Worm (Caenorhabditis elegans) whole organism, L2 larva: Measurements from ENCODE around the gene Y55F3BL.6.

Experiments
- C34F6.9 ChIP-seq: fragments of 150-350 bp; optimal IDR thresholded peaks from 2 replicates; lab custom pipeline; 2014; ENCODE audit warnings: missing biosample characterization, missing genetic modification characterization
- F13H6.1 ChIP-seq: sonication (generic microtip); optimal IDR thresholded peaks from 2 replicates; lab custom pipeline; 2016; ENCODE audit warnings: missing genetic modification characterization, missing compliant biosample characterization
- ZK546.5 ChIP-seq: sonication (generic microtip); optimal IDR thresholded peaks from 2 replicates; lab custom pipeline; 2017; ENCODE audit warnings: missing biosample characterization, missing genetic modification characterization
- alr-1 ChIP-seq: fragments of 150-350 bp; optimal IDR thresholded peaks from 2 replicates; lab custom pipeline; 2014; ENCODE audit warnings: missing biosample characterization, missing genetic modification characterization
- aly-2 ChIP-seq: fragments of 150-350 bp; optimal IDR thresholded peaks from 2 replicates; lab custom pipeline; 2014; ENCODE audit warnings: missing biosample characterization, missing genetic modification characterization
- ceh-82 ChIP-seq: fragments of 150-350 bp; optimal IDR thresholded peaks from 2 replicates; lab custom pipeline; 2014; ENCODE audit warnings: missing biosample characterization, missing genetic modification characterization
- crh-2 ChIP-seq: sonication (generic microtip); optimal IDR thresholded peaks from 2 replicates; lab custom pipeline; 2017; ENCODE audit warnings: missing biosample characterization, missing genetic modification characterization
- dmd-4 ChIP-seq: sonication (generic microtip); optimal IDR thresholded peaks from 2 replicates; lab custom pipeline; 2017; ENCODE audit warnings: missing biosample characterization, missing genetic modification characterization
- egl-27 ChIP-seq: sonication (generic microtip); optimal IDR thresholded peaks from 3 replicates; lab custom pipeline; 2017; ENCODE audit warnings: missing biosample characterization, missing genetic modification reagents, missing genetic modification characterization
- elt-1 ChIP-seq: fragments of 150-350 bp; optimal IDR thresholded peaks from 2 replicates; lab custom pipeline; 2014; ENCODE audit warnings: missing biosample characterization, missing genetic modification characterization
- elt-3 ChIP-seq: sonication (generic microtip); optimal IDR thresholded peaks from 2 replicates; lab custom pipeline; 2017; ENCODE audit warnings: missing biosample characterization, missing genetic modification characterization
- fos-1 ChIP-seq: fragments of 150-350 bp; optimal IDR thresholded peaks from 2 replicates; lab custom pipeline; 2014; ENCODE audit warnings: missing biosample characterization, missing genetic modification characterization
- gmeb-1 ChIP-seq: fragments of 150-350 bp; optimal IDR thresholded peaks from 2 replicates; lab custom pipeline; 2014; ENCODE audit warnings: missing biosample characterization, missing genetic modification characterization
- lin-11 ChIP-seq: fragments of 150-350 bp; sonication (generic microtip); optimal IDR thresholded peaks from 2 replicates; lab custom pipeline; 2014; ENCODE audit warnings: missing biosample characterization, missing genetic modification characterization, inconsistent platforms, mixed read lengths
- lin-13 ChIP-seq: fragments of 150-350 bp; optimal IDR thresholded peaks from 2 replicates; lab custom pipeline; 2014; ENCODE audit warnings: missing biosample characterization, missing genetic modification reagents, missing genetic modification characterization
- lin-39 ChIP-seq: fragments of 150-350 bp; optimal IDR thresholded peaks from 2 replicates; lab custom pipeline; 2014; ENCODE audit warnings: missing biosample characterization, missing genetic modification reagents, missing genetic modification characterization
- lsy-2 ChIP-seq, 2 experiments: fragments of 150-350 bp in 1 of 2; sonication (generic microtip) in 1 of 2; optimal IDR thresholded peaks; 2 replicates each; lab custom pipeline; 2014 to 2017; ENCODE audit warnings: missing biosample characterization in 2 of 2, missing genetic modification characterization in 2 of 2
- mab-5 ChIP-seq: fragments of 150-350 bp; optimal IDR thresholded peaks from 2 replicates; lab custom pipeline; 2014; ENCODE audit warnings: missing biosample characterization, missing genetic modification characterization
- mbf-1 ChIP-seq: sonication (generic microtip); optimal IDR thresholded peaks from 2 replicates; lab custom pipeline; 2017; ENCODE audit warnings: missing biosample characterization, missing genetic modification characterization
- mdl-1 ChIP-seq, 2 experiments: fragments of 150-350 bp in 1 of 2; sonication (generic microtip) in 1 of 2; optimal IDR thresholded peaks; 2 replicates each; lab custom pipeline; 2017; ENCODE audit warnings: missing biosample characterization in 2 of 2, missing genetic modification characterization in 2 of 2
- nhr-10 ChIP-seq: sonication (generic microtip); optimal IDR thresholded peaks from 2 replicates; lab custom pipeline; 2017; ENCODE audit warnings: missing biosample characterization, missing genetic modification characterization
- nhr-11 ChIP-seq: fragments of 150-350 bp; optimal IDR thresholded peaks from 2 replicates; lab custom pipeline; 2014; ENCODE audit warnings: missing biosample characterization, missing genetic modification characterization
- nhr-12 ChIP-seq: fragments of 150-350 bp; optimal IDR thresholded peaks from 2 replicates; lab custom pipeline; 2014; ENCODE audit warnings: missing biosample characterization, missing genetic modification characterization
- nhr-129 ChIP-seq: fragments of 150-350 bp; optimal IDR thresholded peaks from 2 replicates; lab custom pipeline; 2014; ENCODE audit warnings: missing biosample characterization, missing genetic modification characterization
- nhr-25 ChIP-seq: fragments of 150-350 bp; sonication (generic microtip); optimal IDR thresholded peaks from 3 replicates; lab custom pipeline; 2014; ENCODE audit warnings: missing biosample characterization, missing genetic modification characterization
- peb-1 ChIP-seq: fragments of 150-350 bp; optimal IDR thresholded peaks from 2 replicates; lab custom pipeline; 2014; ENCODE audit warnings: missing biosample characterization, missing genetic modification characterization
- skn-1 ChIP-seq: sonication (generic microtip); optimal IDR thresholded peaks from 2 replicates; lab custom pipeline; 2017; ENCODE audit warnings: missing biosample characterization, missing genetic modification characterization
- sma-3 ChIP-seq: sonication (generic microtip); optimal IDR thresholded peaks from 2 replicates; lab custom pipeline; 2016; ENCODE audit warnings: missing genetic modification reagents, missing genetic modification characterization, missing compliant biosample characterization
- sma-9 ChIP-seq, 2 experiments: fragments of 150-350 bp in 1 of 2; sonication (generic microtip) in 1 of 2; optimal IDR thresholded peaks; 2 replicates each; lab custom pipeline; 2014 to 2016; ENCODE audit warnings: missing genetic modification characterization in 2 of 2, mild to moderate bottlenecking in 1 of 2, missing biosample characterization in 1 of 2, missing compliant biosample characterization in 1 of 2, missing genetic modification reagents in 1 of 2, moderate library complexity in 1 of 2
- snpc-4 ChIP-seq: fragments of 150-350 bp; optimal IDR thresholded peaks from 2 replicates; lab custom pipeline; 2014; ENCODE audit warnings: missing biosample characterization, missing genetic modification characterization
- unc-39 ChIP-seq: fragments of 150-350 bp; optimal IDR thresholded peaks from 2 replicates; lab custom pipeline; 2014; ENCODE audit warnings: missing biosample characterization, missing genetic modification characterization
- unc-55 ChIP-seq: fragments of 150-350 bp; sonication (generic microtip); optimal IDR thresholded peaks from 3 replicates; lab custom pipeline; 2014; ENCODE audit warnings: missing biosample characterization, missing genetic modification reagents, missing genetic modification characterization
- unc-62 ChIP-seq: fragments of 150-350 bp; optimal IDR thresholded peaks from 2 replicates; lab custom pipeline; 2014; ENCODE audit warnings: missing biosample characterization, missing genetic modification reagents, missing genetic modification characterization
- zag-1 ChIP-seq: fragments of 150-350 bp; optimal IDR thresholded peaks from 2 replicates; lab custom pipeline; 2014; ENCODE audit warnings: missing biosample characterization, missing genetic modification characterization
- ztf-1 ChIP-seq: fragments of 200-800 bp; sonication (Bioruptor generic); conservative IDR thresholded peaks from 2 replicates; pipeline ENCODE4 v1.3.6; 2022; ENCODE audit warnings: missing genetic modification characterization, missing compliant biosample characterization
- ztf-11 ChIP-seq: sonication (generic microtip); optimal IDR thresholded peaks from 2 replicates; lab custom pipeline; 2017; ENCODE audit warnings: missing biosample characterization, missing genetic modification characterization
- ztf-4 ChIP-seq: fragments of 150-350 bp; optimal IDR thresholded peaks from 2 replicates; lab custom pipeline; 2014; ENCODE audit warnings: missing biosample characterization, missing genetic modification characterization

Gene Y55F3BL.6

ce11 chrIV:848207-848606, 41.3 kb upstream of the Y55F3BL.6 start:
- TF ChIP-seq skn-1 (tag; lab: Kevin White, UChicago) (no peak), lsy-2 (tag; optimal IDR thresholded peaks at IDR 0.05; lab: Kevin White, UChicago) (no peak)

DNA sequence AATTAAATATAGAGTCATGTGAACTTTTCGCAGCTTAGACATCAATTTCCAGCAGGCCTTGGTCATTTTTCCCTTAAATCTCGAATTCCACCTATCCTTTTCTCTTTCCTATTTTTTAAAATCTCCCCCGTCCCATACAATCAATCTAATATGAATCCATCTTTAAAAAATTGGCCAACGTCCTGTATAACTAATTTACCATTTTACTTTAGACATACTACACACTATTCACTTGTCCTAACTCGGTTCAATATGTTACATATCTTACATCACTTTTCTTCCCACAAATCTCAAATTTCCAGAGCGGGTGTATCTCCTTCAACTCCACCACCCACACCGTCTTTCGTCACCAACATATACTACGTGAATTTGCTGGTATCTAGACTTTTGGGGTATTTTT, 38.3 kb upstream of the Y55F3BL.6 start, which contains the start of gene lgc-33:
lgc-33 (plus strand) TSS at position 301 of the 400 bp plus-strand sequence.
- TF ChIP-seq mdl-1 (tag; optimal IDR thresholded peaks at IDR 0.05; lab: Kevin White, UChicago) (no peak), ztf-11 (tag; lab: Kevin White, UChicago) (no peak), snpc-4 (no peak), nhr-25 (tag; lab: Kevin White, UChicago) (no peak), nhr-11 (tag; lab: Kevin White, UChicago) (no peak), elt-1 (no peak), zag-1 (tag; lab: Kevin White, UChicago) (no peak)

- TF ChIP-seq nhr-129 (tag; lab: Kevin White, UChicago) = peak; percentile 60
- no peak for TF ChIP-seq ceh-82
- peak; percentile 6 for TF ChIP-seq sma-3
- TF ChIP-seq nhr-25 (tag; lab: Kevin White, UChicago) = peak; percentile 7
- TF ChIP-seq lsy-2 (tag; optimal IDR thresholded peaks at IDR 0.05; lab: Kevin White, UChicago) = peak in 1 of 2 experiments; percentile 22
- TF ChIP-seq F13H6.1 (tag; lab: Kevin White, UChicago) = peak; percentile 5
- no peak for TF ChIP-seq nhr-12 (tag; lab: Kevin White, UChicago)
- TF ChIP-seq lin-39 (tag; lab: Kevin White, UChicago) = no peak
- TF ChIP-seq lin-13 (GFP tag; lab: Kevin White, UChicago) = peak; percentile 17
- no peak for TF ChIP-seq zag-1 (tag; lab: Kevin White, UChicago)
- TF ChIP-seq unc-55 = peak; percentile 60
- peak; percentile 51 for TF ChIP-seq crh-2
- no peak for TF ChIP-seq elt-3
- no peak for TF ChIP-seq alr-1 (tag; lab: Kevin White, UChicago)
- no peak for TF ChIP-seq mab-5 (tag; lab: Kevin White, UChicago)
- peak; percentile 47 for TF ChIP-seq C34F6.9 (tag; lab: Kevin White, UChicago)
- TF ChIP-seq mbf-1 = no peak
- TF ChIP-seq fos-1 (tag; lab: Kevin White, UChicago) = peak; percentile 49
- peak; percentile 57 for TF ChIP-seq gmeb-1 (tag; lab: Kevin White, UChicago)
- peak; percentile 28 for TF ChIP-seq sma-9 (GFP tag; optimal IDR thresholded peaks at IDR 0.05; lab: Kevin White, UChicago)
- no peak for TF ChIP-seq sma-9 (tag; optimal IDR thresholded peaks at IDR 0.05; lab: Kevin White, UChicago)
These were observed 35.8 kb upstream of the Y55F3BL.6 start for ce11 chrIV:842630-843029.

DNA sequence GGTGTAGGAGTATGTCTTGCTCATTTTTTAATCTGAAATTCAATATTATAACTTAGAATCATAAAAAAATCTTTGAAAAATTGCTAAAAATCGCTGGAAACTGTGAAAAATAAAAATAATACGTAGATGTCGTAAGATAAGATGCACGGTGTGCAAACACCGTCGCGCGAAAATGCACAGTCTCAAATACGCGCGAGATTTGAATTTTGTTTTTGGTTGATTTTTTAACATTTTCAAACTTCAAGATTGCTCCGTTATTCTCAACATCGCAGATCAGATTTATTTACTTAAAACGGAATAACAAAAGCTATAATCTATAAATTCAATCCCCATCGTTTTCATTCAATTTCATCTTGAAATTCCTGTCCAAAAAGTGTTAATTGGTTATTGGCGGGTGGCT, 35.2 kb upstream of the Y55F3BL.6 start, which contains the start of gene Y55F3BR.6:
Y55F3BR.6 (minus strand) TSS at position 32 of the 400 bp plus-strand sequence.
- TF ChIP-seq elt-3 (no peak), nhr-11 (tag; lab: Kevin White, UChicago) (no peak), sma-3 (no peak), lin-11 (tag; lab: Kevin White, UChicago) (no peak), unc-62 (GFP tag; lab: Kevin White, UChicago) (no peak), alr-1 (tag; lab: Kevin White, UChicago) (no peak), unc-39 (tag; lab: Kevin White, UChicago) (no peak), nhr-25 (tag; lab: Kevin White, UChicago) (no peak), peb-1 (tag; lab: Kevin White, UChicago) (no peak), nhr-10 (no peak), mbf-1 (no peak), mdl-1 (tag; optimal IDR thresholded peaks at IDR 0.05; lab: Kevin White, UChicago) (no peak), aly-2 (no peak), zag-1 (tag; lab: Kevin White, UChicago) (no peak), ztf-4 (tag; lab: Kevin White, UChicago) (no peak), nhr-129 (tag; lab: Kevin White, UChicago) (no peak), fos-1 (tag; lab: Kevin White, UChicago) (no peak), C34F6.9 (tag; lab: Kevin White, UChicago) (no peak), egl-27 (tag; lab: Kevin White, UChicago) (no peak)

- no peak for TF ChIP-seq dmd-4 (tag; lab: Kevin White, UChicago)
- peak in 1 of 2 experiments; percentile 1 for TF ChIP-seq lsy-2 (tag; optimal IDR thresholded peaks at IDR 0.05; lab: Kevin White, UChicago)
- TF ChIP-seq C34F6.9 (tag; lab: Kevin White, UChicago) = peak; percentile 20
- no peak for TF ChIP-seq ZK546.5
- no peak for TF ChIP-seq mab-5 (tag; lab: Kevin White, UChicago)
- no peak for TF ChIP-seq ztf-1 (GFP tag; lab: Robert Waterston, UW)
- TF ChIP-seq, all 48 proteins: peak for 2
These were observed 26.6 kb upstream of the Y55F3BL.6 start for ce11 chrIV:833517-833916.
